Worm (Caenorhabditis elegans): ENCODE results near the gene Y62H9A.14.

The Y62H9A.14 gene

DNA sequence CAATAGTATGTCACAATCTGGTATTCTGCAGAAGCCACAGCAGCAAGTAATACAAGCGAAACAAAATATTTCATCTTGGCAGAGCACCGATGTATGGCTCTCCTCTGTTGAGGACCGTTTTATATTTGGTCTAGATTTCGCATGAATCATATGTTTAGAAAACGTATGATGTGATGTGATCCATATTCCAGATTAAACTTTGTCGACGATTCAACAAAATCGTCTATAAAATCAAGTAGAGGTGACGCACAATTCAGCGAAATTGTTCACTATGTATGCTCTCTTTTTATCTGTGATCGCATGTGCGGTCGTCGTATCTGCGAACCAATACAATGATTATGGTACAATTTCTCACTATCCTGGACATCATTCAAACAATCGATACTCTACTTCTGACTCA is 41.2 kb upstream of the Y62H9A.14 start, which contains the start of the genes Y62H9A.3 and Y62H9A.4:
Gene Y62H9A.3, minus strand, starts transcription at position 101 of the 400 bp plus-strand sequence.
Gene Y62H9A.4, plus strand, starts transcription at position 256 of the 400 bp plus-strand sequence.
- no peak for TF ChIP-seq ceh-9 (tag; optimal IDR thresholded peaks at IDR 0.05)
- no peak for TF ChIP-seq mml-1 (tag; optimal IDR thresholded peaks at IDR 0.05)
- TF ChIP-seq lsy-12 (tag; optimal IDR thresholded peaks at IDR 0.05): no peak
- TF ChIP-seq egl-27 (tag; optimal IDR thresholded peaks at IDR 0.05): no peak
- no peak for TF ChIP-seq unc-39 (tag; optimal IDR thresholded peaks at IDR 0.05)

DNA sequence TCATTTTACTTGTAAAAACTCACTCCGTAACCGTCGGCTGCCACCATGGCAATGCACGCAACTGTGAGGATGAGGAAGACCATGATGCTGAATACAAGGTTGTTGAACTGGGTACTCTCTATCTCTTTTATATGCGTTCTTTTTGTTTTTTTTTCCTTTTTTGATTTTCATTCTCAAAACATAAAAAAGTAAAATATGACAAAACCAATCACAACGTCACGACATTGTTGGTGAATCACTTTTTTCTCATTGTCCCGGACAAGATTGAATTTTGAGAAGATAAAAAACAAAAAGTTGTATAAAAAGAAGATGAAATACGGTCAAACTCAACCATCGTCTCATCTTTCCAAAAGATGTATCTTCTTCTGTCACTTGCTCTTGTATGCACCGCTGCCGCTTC is 38.2 kb upstream of the Y62H9A.14 start, which contains the start of the genes Y62H9A.5 and ule-5:
Gene Y62H9A.5, minus strand, starts transcription at position 101 of the 400 bp plus-strand sequence.
Gene ule-5, plus strand, starts transcription at position 328 of the 400 bp plus-strand sequence.
- TF ChIP-seq tbx-2 (tag; optimal IDR thresholded peaks at IDR 0.05) (no peak), jun-1 (tag; optimal IDR thresholded peaks at IDR 0.05) (no peak), R02D3.7 (tag; optimal IDR thresholded peaks at IDR 0.05) (no peak), hmg-11 (tag; optimal IDR thresholded peaks at IDR 0.05) (no peak), fkh-2 (tag; optimal IDR thresholded peaks at IDR 0.05) (no peak), elt-1 (tag; optimal IDR thresholded peaks at IDR 0.05) (no peak), mdl-1 (tag; optimal IDR thresholded peaks at IDR 0.05) (no peak), ceh-9 (tag; optimal IDR thresholded peaks at IDR 0.05) (no peak), egl-27 (tag; optimal IDR thresholded peaks at IDR 0.05) (no peak)

DNA sequence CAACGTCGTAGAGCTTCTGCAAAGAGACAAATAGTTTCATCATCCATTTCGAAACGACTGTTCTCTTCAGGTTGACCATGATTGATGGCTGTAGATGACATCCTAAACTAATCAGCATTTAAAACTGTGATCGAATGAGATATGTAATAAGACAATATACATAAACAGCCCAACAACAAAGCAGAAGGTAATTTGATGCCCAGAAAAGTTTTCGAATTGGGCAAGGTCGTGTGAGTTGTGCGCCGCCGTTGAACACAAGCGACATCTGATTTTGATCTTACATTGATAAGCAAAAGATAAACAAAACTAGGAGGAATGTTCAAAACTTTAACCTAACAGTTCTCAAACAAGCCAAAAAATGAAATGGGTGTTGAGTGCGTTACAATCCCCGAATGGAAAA is 35.5 kb upstream of the Y62H9A.14 start, which contains the start of gene Y62H9A.7:
Gene Y62H9A.7, minus strand, starts transcription at position 101 of the 400 bp plus-strand sequence.
- TF ChIP-seq lin-39 (tag; optimal IDR thresholded peaks at IDR 0.05) (no peak), fkh-10 (GFP tag; optimal IDR thresholded peaks at IDR 0.05) (no peak), nhr-12 (tag; optimal IDR thresholded peaks at IDR 0.05) (no peak), unc-62 (GFP tag; optimal IDR thresholded peaks at IDR 0.05) (no peak), elt-2 (tag; optimal IDR thresholded peaks at IDR 0.05) (no peak), fkh-2 (tag; optimal IDR thresholded peaks at IDR 0.05) (no peak), ceh-28 (tag; optimal IDR thresholded peaks at IDR 0.05) (no peak)

DNA sequence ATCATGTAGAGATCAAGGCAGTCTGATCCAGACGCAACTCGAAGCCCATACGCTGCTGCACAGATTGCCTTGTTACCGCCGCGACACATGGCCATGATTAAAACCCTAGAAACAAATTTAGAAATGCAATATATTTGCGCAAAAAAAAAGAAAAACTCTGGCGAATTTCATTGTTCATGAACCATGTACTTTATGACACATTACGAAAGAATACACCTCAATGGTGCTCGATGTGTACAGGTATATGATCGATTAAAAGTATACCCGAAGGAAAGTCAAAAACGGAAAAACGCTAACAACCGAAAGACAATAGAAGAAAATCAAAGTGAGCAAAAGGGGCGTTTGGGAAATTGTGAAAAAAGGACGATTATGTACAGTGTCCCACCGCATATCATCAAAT is 28.7 kb upstream of the Y62H9A.14 start, which contains the start of gene Y62H9A.8:
Gene Y62H9A.8, minus strand, starts transcription at position 101 of the 400 bp plus-strand sequence.
- TF ChIP-seq nfya-1 (tag; optimal IDR thresholded peaks at IDR 0.05; ENCODE audit: insufficient read depth) (no peak), nhr-28 (tag; optimal IDR thresholded peaks at IDR 0.05) (no peak), ZK546.5 (tag; optimal IDR thresholded peaks at IDR 0.05) (no peak), mml-1 (tag; optimal IDR thresholded peaks at IDR 0.05) (no peak), unc-39 (tag; optimal IDR thresholded peaks at IDR 0.05) (no peak), fkh-10 (GFP tag; optimal IDR thresholded peaks at IDR 0.05) (no peak), daf-12 (tag; optimal IDR thresholded peaks at IDR 0.05) (no peak), lsy-12 (tag; optimal IDR thresholded peaks at IDR 0.05) (no peak), fos-1 (tag; optimal IDR thresholded peaks at IDR 0.05) (no peak), tbx-2 (tag; optimal IDR thresholded peaks at IDR 0.05) (no peak), egl-27 (tag; optimal IDR thresholded peaks at IDR 0.05) (no peak), nhr-76 (tag; optimal IDR thresholded peaks at IDR 0.05) (no peak), zag-1 (tag; optimal IDR thresholded peaks at IDR 0.05) (no peak)

DNA sequence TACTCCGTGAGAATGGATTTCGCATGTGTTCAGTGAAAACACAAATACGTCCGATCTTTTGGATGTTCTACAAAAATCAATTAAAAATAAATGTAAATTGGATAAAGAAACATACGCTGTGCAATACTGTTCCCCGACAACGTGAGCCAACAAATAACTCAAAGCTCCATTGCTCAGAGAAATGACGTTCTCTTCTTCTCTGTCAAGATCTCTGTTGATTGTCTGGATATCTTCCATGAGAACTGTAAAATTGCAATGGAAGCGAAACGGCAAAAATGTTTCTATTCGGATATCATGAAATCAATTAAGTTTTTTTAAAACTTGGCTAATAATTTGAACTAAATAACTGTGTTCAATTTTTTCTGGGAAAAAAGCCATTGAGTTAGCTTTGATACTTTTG is 24.3 kb upstream of the Y62H9A.14 start:
- TF ChIP-seq nhr-11 (tag; optimal IDR thresholded peaks at IDR 0.05) (no peak), nhr-12 (tag; optimal IDR thresholded peaks at IDR 0.05) (no peak), ztf-11 (tag; optimal IDR thresholded peaks at IDR 0.05) (no peak), unc-39 (tag; optimal IDR thresholded peaks at IDR 0.05) (no peak), eor-1 (tag; optimal IDR thresholded peaks at IDR 0.05) (no peak), nhr-28 (tag; optimal IDR thresholded peaks at IDR 0.05) (no peak), nhr-76 (tag; optimal IDR thresholded peaks at IDR 0.05) (no peak), nhr-237 (tag; optimal IDR thresholded peaks at IDR 0.05) (no peak), fos-1 (tag; optimal IDR thresholded peaks at IDR 0.05) (no peak), ceh-9 (tag; optimal IDR thresholded peaks at IDR 0.05) (no peak), elt-3 (tag; optimal IDR thresholded peaks at IDR 0.05) (no peak), mdl-1 (tag; optimal IDR thresholded peaks at IDR 0.05) (no peak), mml-1 (tag; optimal IDR thresholded peaks at IDR 0.05) (no peak), lsy-12 (tag; optimal IDR thresholded peaks at IDR 0.05) (no peak), aly-2 (tag; optimal IDR thresholded peaks at IDR 0.05) (no peak), egl-27 (tag; optimal IDR thresholded peaks at IDR 0.05) (no peak)

DNA sequence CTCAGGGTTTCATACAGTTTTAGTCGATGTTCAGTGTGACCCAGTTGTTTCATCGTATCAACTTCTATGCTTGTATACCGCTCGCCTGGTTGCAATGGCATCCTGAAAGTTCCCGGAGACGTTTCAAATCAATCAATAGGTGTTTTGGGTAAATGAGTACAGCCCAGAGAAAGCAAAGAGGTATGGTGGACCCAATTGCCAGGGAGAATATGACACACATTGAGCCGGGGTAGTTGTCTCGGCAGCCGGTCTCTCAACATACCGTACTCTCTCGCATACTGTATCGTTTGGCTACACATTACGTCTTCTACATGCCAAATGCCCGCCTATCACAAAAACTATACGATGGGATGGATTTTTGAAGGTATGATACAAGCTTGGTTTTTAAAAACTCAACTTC is 23.0 kb upstream of the Y62H9A.14 start, which contains the start of gene Y62H9A.9:
Gene Y62H9A.9, minus strand, starts transcription at position 101 of the 400 bp plus-strand sequence.
- TF ChIP-seq nhr-23 (tag; optimal IDR thresholded peaks at IDR 0.05): no peak
- no peak for TF ChIP-seq lsy-12 (tag; optimal IDR thresholded peaks at IDR 0.05)
- TF ChIP-seq ceh-28 (tag; optimal IDR thresholded peaks at IDR 0.05): no peak
- no peak for TF ChIP-seq ceh-16 (tag; optimal IDR thresholded peaks at IDR 0.05)
- TF ChIP-seq aly-2 (tag; optimal IDR thresholded peaks at IDR 0.05): no peak
